Worm (Caenorhabditis elegans) whole organism, midembryonic: ENCODE measurements around the gene srb-3.

Experiments
- T22C8.4 ChIP-seq: fragments of 200-800 bp; sonication (Bioruptor generic); IDR thresholded peaks from 2 replicates; pipeline ENCODE4 v1.3.6; 2022; ENCODE audit warnings: missing genetic modification characterization, missing compliant biosample characterization
- cog-1 ChIP-seq: sonication (generic microtip); optimal IDR thresholded peaks from 2 replicates; lab custom pipeline; 2016; ENCODE audit warnings: missing genetic modification characterization, missing compliant biosample characterization
- flt-1 ChIP-seq: fragments of 200-800 bp; sonication (Bioruptor generic); IDR thresholded peaks from 2 replicates; pipeline ENCODE4 v1.3.6; 2022; ENCODE audit warnings: missing genetic modification characterization, missing compliant biosample characterization
- klf-2 ChIP-seq: fragments of 200-800 bp; sonication (Bioruptor generic); conservative IDR thresholded peaks from 2 replicates; pipeline ENCODE4 v1.3.6; 2022; ENCODE audit warnings: missing genetic modification reagents, missing genetic modification characterization, missing compliant biosample characterization
- med-1 ChIP-seq: sonication (generic microtip); optimal IDR thresholded peaks from 2 replicates; lab custom pipeline; 2017; ENCODE audit warnings: missing genetic modification characterization, mild to moderate bottlenecking, missing compliant biosample characterization, antibody characterized with exemption, missing genetic modification reagents; ENCODE audit not compliant: insufficient read depth
- ref-1 ChIP-seq: fragments of 200-800 bp; sonication (Bioruptor generic); conservative IDR thresholded peaks from 2 replicates; pipeline ENCODE4 v1.3.6; 2022; ENCODE audit warnings: missing genetic modification reagents, missing genetic modification characterization, missing compliant biosample characterization
- tab-1 ChIP-seq: fragments of 200-800 bp; sonication (Bioruptor generic); IDR thresholded peaks from 2 replicates; pipeline ENCODE4 v1.3.6; 2022; ENCODE audit warnings: missing genetic modification characterization, missing compliant biosample characterization
- ztf-23 ChIP-seq: fragments of 200-800 bp; sonication (Bioruptor generic); IDR thresholded peaks from 2 replicates; pipeline ENCODE4 v1.3.6; 2022; ENCODE audit warnings: missing genetic modification reagents, missing genetic modification characterization, missing compliant biosample characterization
- ztf-29 ChIP-seq: fragments of 200-800 bp; sonication (Bioruptor generic); IDR thresholded peaks from 2 replicates; pipeline ENCODE4 v1.3.6; 2022; ENCODE audit warnings: missing genetic modification reagents, missing genetic modification characterization, missing compliant biosample characterization

The srb-3 gene

ce11 chrII:5166738-5167137, at the start of gene srb-3:
Gene srb-3, minus strand, starts transcription at chrII:5166838.
- no peak for TF ChIP-seq cog-1
- no peak for TF ChIP-seq T22C8.4
- TF ChIP-seq ztf-23, result no peak
- TF ChIP-seq tab-1, result no peak
- TF ChIP-seq ref-1 (GFP tag; lab: Robert Waterston, UW), result no peak
- TF ChIP-seq med-1 (GFP tag; lab: Kevin White, UChicago), result no peak
- no peak for TF ChIP-seq ztf-29
- no peak for TF ChIP-seq flt-1 (GFP tag; lab: Robert Waterston, UW)
- TF ChIP-seq klf-2, result no peak

- TF ChIP-seq cog-1, result no peak
- no peak for TF ChIP-seq ztf-23
- no peak for TF ChIP-seq ztf-29
- TF ChIP-seq T22C8.4, result no peak
- no peak for TF ChIP-seq klf-2
- TF ChIP-seq ref-1 (GFP tag; lab: Robert Waterston, UW), result no peak
- TF ChIP-seq flt-1 (GFP tag; lab: Robert Waterston, UW), result no peak
- no peak for TF ChIP-seq med-1 (GFP tag; lab: Kevin White, UChicago)
- TF ChIP-seq tab-1, result no peak
Observed at ce11 chrII:5212675-5213074, 46.0 kb upstream of the srb-3 start, which contains the start of gene C34F11.1. Gene C34F11.1, plus strand, starts transcription at chrII:5212975.

- TF ChIP-seq ref-1 (GFP tag; lab: Robert Waterston, UW), result no peak
- TF ChIP-seq klf-2, result no peak
- no peak for TF ChIP-seq cog-1
- no peak for TF ChIP-seq T22C8.4
- no peak for TF ChIP-seq med-1 (GFP tag; lab: Kevin White, UChicago)
- TF ChIP-seq ztf-29, result no peak
- TF ChIP-seq tab-1, result no peak
Observed at ce11 chrII:5211970-5212369, 45.3 kb upstream of the srb-3 start, which contains the start of gene C34F11.2. Gene C34F11.2, plus strand, starts transcription at chrII:5212270.

- TF ChIP-seq ref-1 (GFP tag; lab: Robert Waterston, UW) (no peak), flt-1 (GFP tag; lab: Robert Waterston, UW) (no peak), cog-1 (no peak), tab-1 (no peak), klf-2 (no peak), med-1 (GFP tag; lab: Kevin White, UChicago) (no peak)
Observed at ce11 chrII:5210830-5211229, 44.2 kb upstream of the srb-3 start, which contains the start of gene C34F11.8. Gene C34F11.8, minus strand, starts transcription at chrII:5210964.

ce11 chrII:5209122-5209521, 42.5 kb upstream of the srb-3 start:
- TF ChIP-seq ztf-29, result no peak
- no peak for TF ChIP-seq med-1 (GFP tag; lab: Kevin White, UChicago)
- TF ChIP-seq cog-1, result no peak
- no peak for TF ChIP-seq T22C8.4
- TF ChIP-seq flt-1 (GFP tag; lab: Robert Waterston, UW), result no peak
- TF ChIP-seq klf-2, result no peak
- TF ChIP-seq ref-1 (GFP tag; lab: Robert Waterston, UW), result no peak
- no peak for TF ChIP-seq tab-1
- no peak for TF ChIP-seq ztf-23

- no peak for TF ChIP-seq ztf-23
Observed at ce11 chrII:5205286-5205685, 38.6 kb upstream of the srb-3 start.

ce11 chrII:5202930-5203329, 36.3 kb upstream of the srb-3 start, which contains the start of gene ampd-1:
Gene ampd-1, plus strand, starts transcription at chrII:5203322.
- no peak for TF ChIP-seq T22C8.4
- TF ChIP-seq med-1 (GFP tag; lab: Kevin White, UChicago), result no peak
- TF ChIP-seq ztf-23, result no peak
- no peak for TF ChIP-seq tab-1
- no peak for TF ChIP-seq cog-1
- no peak for TF ChIP-seq klf-2
- no peak for TF ChIP-seq flt-1 (GFP tag; lab: Robert Waterston, UW)
- no peak for TF ChIP-seq ztf-29
- no peak for TF ChIP-seq ref-1 (GFP tag; lab: Robert Waterston, UW)

- TF ChIP-seq ztf-29 (no peak), cog-1 (no peak), ref-1 (GFP tag; lab: Robert Waterston, UW) (no peak), ztf-23 (no peak), flt-1 (GFP tag; lab: Robert Waterston, UW) (no peak), med-1 (GFP tag; lab: Kevin White, UChicago) (no peak), T22C8.4 (no peak), tab-1 (no peak), klf-2 (no peak)
Observed at ce11 chrII:5201922-5202562, 35.4 kb upstream of the srb-3 start.

- no peak for TF ChIP-seq cog-1
- TF ChIP-seq ref-1 (GFP tag; lab: Robert Waterston, UW), result no peak
- no peak for TF ChIP-seq flt-1 (GFP tag; lab: Robert Waterston, UW)
- TF ChIP-seq T22C8.4, result no peak
- no peak for TF ChIP-seq med-1 (GFP tag; lab: Kevin White, UChicago)
- TF ChIP-seq ztf-23, result no peak
- no peak for TF ChIP-seq ztf-29
- TF ChIP-seq klf-2, result no peak
- TF ChIP-seq tab-1, result no peak
Observed at ce11 chrII:5200987-5201582, 34.4 kb upstream of the srb-3 start.

- TF ChIP-seq cog-1, result no peak
- TF ChIP-seq ztf-23, result no peak
- TF ChIP-seq med-1 (GFP tag; lab: Kevin White, UChicago), result no peak
- TF ChIP-seq flt-1 (GFP tag; lab: Robert Waterston, UW), result no peak
- TF ChIP-seq tab-1, result no peak
- no peak for TF ChIP-seq ref-1 (GFP tag; lab: Robert Waterston, UW)
- no peak for TF ChIP-seq klf-2
Observed at ce11 chrII:5199497-5199896, 32.9 kb upstream of the srb-3 start, which contains the start of gene msp-50. Gene msp-50, plus strand, starts transcription at chrII:5199797.

- TF ChIP-seq flt-1 (GFP tag; lab: Robert Waterston, UW) (no peak), ztf-29 (no peak), med-1 (GFP tag; lab: Kevin White, UChicago) (no peak), tab-1 (no peak), cog-1 (no peak), ref-1 (GFP tag; lab: Robert Waterston, UW) (no peak), T22C8.4 (no peak), ztf-23 (no peak), klf-2 (no peak)
Observed at ce11 chrII:5195504-5195903, 28.9 kb upstream of the srb-3 start, which contains the start of gene C34F11.5. Gene C34F11.5, plus strand, starts transcription at chrII:5195804.
